Worm (Caenorhabditis elegans): ENCODE data around the gene pno-1.
A peak's percentile ranks its signal among the peaks of the same experiment; 100 is the strongest.

- TF ChIP-seq che-1 (tag; optimal IDR thresholded peaks at IDR 0.05) (no peak), nfya-1 (tag; optimal IDR thresholded peaks at IDR 0.05) (peak; percentile 89)
These were observed 3.4 kb upstream of the pno-1 start, which contains the start of the genes Y53C12B.1 and nos-3 for ce11 chrII:9746069-9746468.
